Worm (Caenorhabditis elegans): ENCODE measurements around the gene ttc-37.

- TF ChIP-seq ceh-16 (tag; optimal IDR thresholded peaks at IDR 0.05), result no peak
- TF ChIP-seq ztf-11 (tag; optimal IDR thresholded peaks at IDR 0.05), result no peak
- TF ChIP-seq unc-39 (tag; optimal IDR thresholded peaks at IDR 0.05), result no peak
- TF ChIP-seq unc-62 (GFP tag; optimal IDR thresholded peaks at IDR 0.05), result no peak
- TF ChIP-seq nhr-237 (tag; optimal IDR thresholded peaks at IDR 0.05), result no peak
- TF ChIP-seq aly-2 (tag; optimal IDR thresholded peaks at IDR 0.05), result no peak
- TF ChIP-seq unc-55 (GFP tag; optimal IDR thresholded peaks at IDR 0.05), result no peak
- TF ChIP-seq zag-1 (tag; optimal IDR thresholded peaks at IDR 0.05), result no peak
- no peak for TF ChIP-seq ama-1 (optimal IDR thresholded peaks at IDR 0.05)
- TF ChIP-seq nhr-25 (tag; optimal IDR thresholded peaks at IDR 0.05), result no peak
- TF ChIP-seq snpc-4 (tag; optimal IDR thresholded peaks at IDR 0.05), result no peak
Measured at ce11 chrV:5228513-5228912, 24.2 kb downstream of the ttc-37 start.

Data from whole organism, L2 larva.